Fruit fly (Drosophila melanogaster): Measurements from ENCODE around the gene CG42507.
A peak's percentile ranks its signal among the peaks of the same experiment; 100 is the strongest.

Gene CG42507

DNA sequence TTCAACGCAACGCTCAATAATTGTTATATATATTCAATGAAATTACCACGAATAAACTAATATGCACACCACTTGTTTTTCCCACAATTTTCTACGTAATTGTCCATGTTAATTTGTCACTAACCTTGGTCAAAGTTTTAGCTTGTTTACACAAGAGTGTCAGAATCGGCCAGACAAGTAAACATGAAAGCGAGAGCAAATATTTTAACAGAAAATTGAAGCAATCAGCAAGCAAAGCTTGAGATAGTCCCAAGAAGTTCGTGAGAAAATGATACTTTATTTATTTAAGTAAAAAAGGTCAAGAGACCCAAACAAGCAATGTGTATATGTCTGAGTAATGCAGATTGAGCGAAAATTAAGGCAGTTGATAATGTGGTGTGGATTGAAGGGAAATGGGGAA, 49.7 kb downstream of the CG42507 start (continued):
- TF ChIP-seq sd (tag; optimal IDR thresholded peaks at IDR 0.05) (no peak), ssp (GFP tag; IDR thresholded peaks at IDR 0.05) (no peak), CG7271 (tag; optimal IDR thresholded peaks at IDR 0.05) (no peak), NfI (GFP tag; optimal IDR thresholded peaks at IDR 0.05) (peak; percentile 40), zfh1 (GFP tag; IDR thresholded peaks at IDR 0.05) (no peak), Lhr (GFP tag; optimal IDR thresholded peaks at IDR 0.05) (no peak), fd96Cb (tag; optimal IDR thresholded peaks at IDR 0.05) (no peak), CG10979 (tag; optimal IDR thresholded peaks at IDR 0.05) (no peak), Eip74EF (GFP tag; optimal IDR thresholded peaks at IDR 0.05) (no peak), CG11696 (GFP tag; IDR thresholded peaks at IDR 0.05) (peak; percentile 39; the same call in 1 of the 2 replicates), bsh (GFP tag; optimal IDR thresholded peaks at IDR 0.05) (no peak), cato (GFP tag; optimal IDR thresholded peaks at IDR 0.05; ENCODE audit: borderline replicate concordance) (no peak), CG10959 (GFP tag; IDR thresholded peaks at IDR 0.05) (no peak), Awh (GFP tag; IDR thresholded peaks at IDR 0.05) (peak; percentile 66), CG2678 (tag; optimal IDR thresholded peaks at IDR 0.05) (peak; percentile 70), GATAe (GFP tag; conservative IDR thresholded peaks at IDR 0.05) (no peak), CG18619 (GFP tag; optimal IDR thresholded peaks at IDR 0.05) (peak; percentile 50), exex (tag; optimal IDR thresholded peaks at IDR 0.05) (peak; percentile 23), shn (GFP tag; optimal IDR thresholded peaks at IDR 0.05) (no peak), Elba2 (GFP tag; optimal IDR thresholded peaks at IDR 0.05) (no peak), CG9876 (GFP tag; optimal IDR thresholded peaks at IDR 0.05) (peak; percentile 40), CG10654 (GFP tag; optimal IDR thresholded peaks at IDR 0.05) (peak; percentile 37), inv (GFP tag; IDR thresholded peaks at IDR 0.05; ENCODE audit: partially characterized antibody) (no peak), Gug (GFP tag; IDR thresholded peaks at IDR 0.05) (no peak), sug (tag; optimal IDR thresholded peaks at IDR 0.05) (peak; percentile 4), Pdp1 (GFP tag; optimal IDR thresholded peaks at IDR 0.05) (peak in 1 of 2 experiments; percentile 20), CG42726 (GFP tag; IDR thresholded peaks at IDR 0.05; ENCODE audit: partially characterized antibody) (no peak), CG17568 (GFP tag; optimal IDR thresholded peaks at IDR 0.05) (peak; percentile 59), CG11085 (GFP tag; IDR thresholded peaks at IDR 0.05) (peak; percentile 37; the same call in 1 of the 2 replicates), phol (tag; optimal IDR thresholded peaks at IDR 0.05) (no peak), CG2875 (GFP tag; optimal IDR thresholded peaks at IDR 0.05) (peak; percentile 1), CG11093 (GFP tag; IDR thresholded peaks at IDR 0.05) (no peak), CG4854 (GFP tag; optimal IDR thresholded peaks at IDR 0.05) (peak; percentile 53), dpn (GFP tag; optimal IDR thresholded peaks at IDR 0.05) (peak in 1 of 2 experiments; percentile 38), Doc3 (GFP tag; IDR thresholded peaks at IDR 0.05; ENCODE audit: partially characterized antibody) (no peak), CG11398 (GFP tag; optimal IDR thresholded peaks at IDR 0.05) (peak; percentile 44), CG5953 (GFP tag; IDR thresholded peaks at IDR 0.05) (no peak), CG4404 (GFP tag; IDR thresholded peaks at IDR 0.05) (no peak), CG6654 (GFP tag; optimal IDR thresholded peaks at IDR 0.05) (no peak), CG9437 (GFP tag; optimal IDR thresholded peaks at IDR 0.05) (no peak), HHEX (GFP tag; optimal IDR thresholded peaks at IDR 0.05) (peak; percentile 59), slou (GFP tag; optimal IDR thresholded peaks at IDR 0.05) (peak; percentile 46), Dip3 (GFP tag; optimal IDR thresholded peaks at IDR 0.05) (peak; percentile 12), CG14667 (GFP tag; IDR thresholded peaks at IDR 0.05) (no peak), CTCF (GFP tag; optimal IDR thresholded peaks at IDR 0.05) (no peak), CG8290 (GFP tag; optimal IDR thresholded peaks at IDR 0.05) (no peak), CG8290 (tag; optimal IDR thresholded peaks at IDR 0.05) (peak in 1 of 2 experiments; percentile 71), dimm (GFP tag; IDR thresholded peaks at IDR 0.05) (no peak), bab2 (GFP tag; optimal IDR thresholded peaks at IDR 0.05) (peak; percentile 71), Jarid2 (GFP tag; optimal IDR thresholded peaks at IDR 0.05) (peak; percentile 19), Optix (GFP tag; IDR thresholded peaks at IDR 0.05) (no peak)
